Fruit fly (Drosophila melanogaster) whole organism, embryonic: ENCODE results near the gene RabX6.
A peak's percentile ranks its signal among the peaks of the same experiment; 100 is the strongest.

Experiments
- Bgb ChIP-seq: fragments of 200-800 bp; sonication (Bioruptor generic); IDR thresholded peaks from 2 replicates; pipeline ENCODE4 v1.3.6; 2022; ENCODE audit warnings: missing biosample characterization, missing genetic modification characterization; ENCODE audit not compliant: partially characterized antibody
- CG10543 ChIP-seq: fragments of 200-800 bp; sonication (Bioruptor generic); optimal IDR thresholded peaks from 3 replicates; lab custom pipeline; 2017; ENCODE audit warnings: missing biosample characterization, mild to moderate bottlenecking, missing genetic modification characterization, moderate library complexity
- CG11456 ChIP-seq: fragments of 200-800 bp; sonication (Bioruptor generic); IDR thresholded peaks from 3 replicates; pipeline ENCODE4 v1.3.6; 2022; ENCODE audit warnings: missing biosample characterization, missing genetic modification characterization
- CG12155 ChIP-seq: fragments of 200-800 bp; sonication (Bioruptor generic); optimal IDR thresholded peaks from 3 replicates; lab custom pipeline; 2016; ENCODE audit warnings: missing biosample characterization, missing genetic modification characterization
- CG12219 ChIP-seq: fragments of 200-800 bp; sonication (Bioruptor generic); optimal IDR thresholded peaks from 3 replicates; lab custom pipeline; 2018; ENCODE audit warnings: missing biosample characterization, mild to moderate bottlenecking, missing genetic modification characterization
- CG12236 ChIP-seq: fragments of 200-800 bp; sonication (Bioruptor generic); optimal IDR thresholded peaks from 2 replicates; lab custom pipeline; 2016; ENCODE audit warnings: missing biosample characterization, missing genetic modification characterization
- CG1233 ChIP-seq: fragments of 200-800 bp; sonication (Bioruptor generic); optimal IDR thresholded peaks from 4 replicates; lab custom pipeline; 2018; ENCODE audit warnings: missing biosample characterization, mild to moderate bottlenecking, missing genetic modification characterization
- CG12744 ChIP-seq: fragments of 200-800 bp; sonication (Bioruptor generic); optimal IDR thresholded peaks from 2 replicates; lab custom pipeline; 2016; ENCODE audit warnings: missing biosample characterization, missing genetic modification characterization
- CG15514 ChIP-seq: fragments of 200-800 bp; sonication (Bioruptor generic); optimal IDR thresholded peaks from 3 replicates; lab custom pipeline; 2017; ENCODE audit warnings: missing biosample characterization, missing genetic modification characterization, mild to moderate bottlenecking, moderate library complexity, missing genetic modification reagents
- CG1603 ChIP-seq: fragments of 200-800 bp; sonication (Bioruptor generic); optimal IDR thresholded peaks from 2 replicates; lab custom pipeline; 2019; ENCODE audit warnings: missing biosample characterization, mild to moderate bottlenecking, missing genetic modification characterization, moderate library complexity
- CG17359 ChIP-seq: fragments of 200-800 bp; sonication (Bioruptor generic); optimal IDR thresholded peaks from 3 replicates; lab custom pipeline; 2018; ENCODE audit warnings: missing biosample characterization, mild to moderate bottlenecking, missing genetic modification characterization, moderate library complexity
- CG17361 ChIP-seq: fragments of 200-800 bp; sonication (Bioruptor generic); IDR thresholded peaks from 3 replicates; pipeline ENCODE4 v1.3.6; 2022; ENCODE audit warnings: missing biosample characterization, missing genetic modification characterization
- CG2120 ChIP-seq: fragments of 200-800 bp; sonication (Bioruptor generic); optimal IDR thresholded peaks from 3 replicates; lab custom pipeline; 2016; ENCODE audit warnings: missing biosample characterization, missing genetic modification characterization
- CG2199 ChIP-seq: fragments of 200-800 bp; sonication (Bioruptor generic); IDR thresholded peaks from 3 replicates; pipeline ENCODE4 v1.3.6; 2022; ENCODE audit warnings: missing biosample characterization, missing genetic modification characterization
- CG2712 ChIP-seq: fragments of 200-800 bp; optimal IDR thresholded peaks from 3 replicates; lab custom pipeline; 2019; ENCODE audit warnings: missing biosample characterization, mild to moderate bottlenecking, missing genetic modification characterization, moderate library complexity
- CG2875 ChIP-seq: fragments of 200-800 bp; sonication (Bioruptor generic); optimal IDR thresholded peaks from 2 replicates; lab custom pipeline; 2017; ENCODE audit warnings: missing biosample characterization, mild to moderate bottlenecking, missing genetic modification characterization, missing genetic modification reagents
- CG32767 ChIP-seq: fragments of 200-800 bp; sonication (Bioruptor generic); IDR thresholded peaks from 2 replicates; pipeline ENCODE4 v1.3.6; 2022; ENCODE audit warnings: missing biosample characterization, missing genetic modification characterization
- CG4617 ChIP-seq: fragments of 200-800 bp; sonication (Bioruptor generic); optimal IDR thresholded peaks from 3 replicates; lab custom pipeline; 2016; ENCODE audit warnings: missing biosample characterization, missing genetic modification characterization, borderline replicate concordance
- CG7745 ChIP-seq: fragments of 200-800 bp; sonication (Bioruptor generic); optimal IDR thresholded peaks from 2 replicates; lab custom pipeline; 2018; ENCODE audit warnings: missing biosample characterization, mild to moderate bottlenecking, missing genetic modification characterization, moderate library complexity
- CG8388 ChIP-seq: fragments of 200-800 bp; sonication (Bioruptor generic); optimal IDR thresholded peaks from 2 replicates; lab custom pipeline; 2019; ENCODE audit warnings: missing biosample characterization, mild to moderate bottlenecking, missing genetic modification characterization, moderate library complexity
- CG8944 ChIP-seq: fragments of 200-800 bp; sonication (Bioruptor generic); optimal IDR thresholded peaks from 3 replicates; lab custom pipeline; 2016; ENCODE audit warnings: missing biosample characterization, missing genetic modification characterization
- Deaf1 ChIP-seq: fragments of 200-800 bp; optimal IDR thresholded peaks from 3 replicates; lab custom pipeline; 2019; ENCODE audit warnings: missing biosample characterization, mild to moderate bottlenecking, missing genetic modification characterization, moderate library complexity
- Dfd ChIP-seq, 2 experiments: fragments of >200 bp; optimal IDR thresholded peaks; 2 replicates each; lab custom pipeline; 2017; ENCODE audit warnings: missing biosample characterization in 2 of 2, missing genetic modification characterization in 2 of 2
- Dll ChIP-seq: fragments of 200-800 bp; sonication (Bioruptor generic); IDR thresholded peaks from 4 replicates; pipeline ENCODE4 v1.3.6; 2022; ENCODE audit warnings: missing biosample characterization, missing genetic modification characterization; ENCODE audit not compliant: partially characterized antibody
- Doc3 ChIP-seq: fragments of 200-800 bp; sonication (Bioruptor generic); IDR thresholded peaks from 3 replicates; pipeline ENCODE4 v1.3.6; 2022; ENCODE audit warnings: missing biosample characterization, missing genetic modification characterization; ENCODE audit not compliant: partially characterized antibody
- E2f2 ChIP-seq: fragments of 200-800 bp; sonication (Bioruptor generic); IDR thresholded peaks from 2 replicates; pipeline ENCODE4 v1.3.6; 2022; ENCODE audit warnings: missing biosample characterization, missing genetic modification characterization
- Ets65A ChIP-seq: fragments of 200-800 bp; sonication (Bioruptor generic); peaks from one replicate; lab custom pipeline; 2016; ENCODE audit warnings: missing biosample characterization, missing genetic modification characterization
- HLH3B ChIP-seq: fragments of 200-800 bp; sonication (Bioruptor generic); IDR thresholded peaks from 2 replicates; pipeline ENCODE4 v1.3.6; 2022; ENCODE audit warnings: missing biosample characterization, missing genetic modification characterization
- Hmr ChIP-seq: fragments of 200-800 bp; sonication (Bioruptor generic); optimal IDR thresholded peaks from 3 replicates; lab custom pipeline; 2017; ENCODE audit warnings: mild to moderate bottlenecking, missing biosample characterization, missing genetic modification reagents, missing genetic modification characterization
- Optix ChIP-seq: fragments of 200-800 bp; sonication (Bioruptor generic); IDR thresholded peaks from 3 replicates; pipeline ENCODE4 v1.3.6; 2022; ENCODE audit warnings: missing biosample characterization, missing genetic modification characterization
- Rx ChIP-seq: fragments of 200-800 bp; sonication (Bioruptor generic); IDR thresholded peaks from 2 replicates; pipeline ENCODE4 v1.3.6; 2022; ENCODE audit warnings: missing biosample characterization, missing genetic modification characterization
- Taf1 ChIP-seq: fragments of 200-800 bp; sonication (Bioruptor generic); IDR thresholded peaks from 2 replicates; pipeline ENCODE4 v1.3.6; 2022; ENCODE audit warnings: missing biosample characterization, missing genetic modification characterization
- Usf ChIP-seq: fragments of 200-800 bp; sonication (Bioruptor generic); optimal IDR thresholded peaks from 2 replicates; lab custom pipeline; 2017; ENCODE audit warnings: missing genotype, missing biosample characterization, missing genetic modification characterization
- YL-1 ChIP-seq: fragments of 200-800 bp; sonication (Bioruptor generic); optimal IDR thresholded peaks from 3 replicates; lab custom pipeline; 2017; ENCODE audit warnings: missing biosample characterization, mild to moderate bottlenecking, missing genetic modification characterization
- al ChIP-seq: fragments of 200-800 bp; sonication (Bioruptor generic); IDR thresholded peaks from 2 replicates; pipeline ENCODE4 v1.3.6; 2022; ENCODE audit warnings: missing biosample characterization, missing genetic modification characterization
- bcd ChIP-seq: fragments of 200-800 bp; sonication (Bioruptor generic); optimal IDR thresholded peaks from 2 replicates; lab custom pipeline; 2017; ENCODE audit warnings: missing biosample characterization, mild to moderate bottlenecking, missing genetic modification characterization
- croc ChIP-seq: fragments of 200-800 bp; sonication (Bioruptor generic); conservative IDR thresholded peaks from 3 replicates; pipeline ENCODE4 v1.3.6; 2022; ENCODE audit warnings: missing biosample characterization, missing genetic modification characterization
- crol ChIP-seq: fragments of 200-800 bp; sonication (Bioruptor generic); IDR thresholded peaks from 2 replicates; pipeline ENCODE4 v1.3.6; 2022; ENCODE audit warnings: missing biosample characterization, missing genetic modification characterization
- dati ChIP-seq: fragments of 200-800 bp; sonication (Bioruptor generic); IDR thresholded peaks from 2 replicates; pipeline ENCODE4 v1.3.6; 2022; ENCODE audit warnings: missing biosample characterization, missing genetic modification characterization
- disco-r ChIP-seq: fragments of 200-800 bp; sonication (Bioruptor generic); optimal IDR thresholded peaks from 2 replicates; lab custom pipeline; 2016; ENCODE audit warnings: missing biosample characterization, missing genetic modification characterization
- ewg ChIP-seq: fragments of 200-800 bp; sonication (Bioruptor generic); optimal IDR thresholded peaks from 3 replicates; lab custom pipeline; 2017; ENCODE audit warnings: mild to moderate bottlenecking, missing biosample characterization, missing genetic modification reagents, missing genetic modification characterization
- kah ChIP-seq: fragments of 200-800 bp; sonication (Bioruptor generic); optimal IDR thresholded peaks from 2 replicates; lab custom pipeline; 2018; ENCODE audit warnings: missing biosample characterization, mild to moderate bottlenecking, missing genetic modification characterization
- lov ChIP-seq, 2 experiments: fragments of 200-800 bp in 1 of 2; fragments of >200 bp in 1 of 2; sonication (Bioruptor generic) in 1 of 2; IDR thresholded peaks in 1 of 2; optimal IDR thresholded peaks in 1 of 2; 2 replicates in 1 of 2; 3 replicates in 1 of 2; pipeline versions ENCODE4 v1.3.6 to Lab custom; 2017 to 2022; ENCODE audit warnings: missing biosample characterization in 1 of 2, missing genetic modification characterization in 1 of 2
- pros ChIP-seq: fragments of 200-800 bp; sonication (Bioruptor generic); optimal IDR thresholded peaks from 3 replicates; lab custom pipeline; 2019; ENCODE audit warnings: missing biosample characterization, mild to moderate bottlenecking, missing genetic modification characterization, moderate library complexity
- salm ChIP-seq: fragments of 200-800 bp; sonication (Bioruptor generic); optimal IDR thresholded peaks from 2 replicates; lab custom pipeline; 2018; ENCODE audit warnings: missing biosample characterization, mild to moderate bottlenecking, missing genetic modification characterization
- so ChIP-seq: fragments of 200-800 bp; sonication (Bioruptor generic); IDR thresholded peaks from 3 replicates; pipeline ENCODE4 v1.3.6; 2022; ENCODE audit warnings: missing biosample characterization, missing genetic modification characterization
- tin ChIP-seq: fragments of 200-800 bp; sonication (Bioruptor generic); optimal IDR thresholded peaks from 3 replicates; lab custom pipeline; 2016; ENCODE audit warnings: missing biosample characterization, missing genetic modification characterization
- tna ChIP-seq: fragments of 200-800 bp; sonication (Bioruptor generic); IDR thresholded peaks from 2 replicates; pipeline ENCODE4 v1.3.6; 2022; ENCODE audit warnings: missing biosample characterization, missing genetic modification characterization; ENCODE audit not compliant: partially characterized antibody
- vfl ChIP-seq: fragments of 200-800 bp; sonication (Bioruptor generic); optimal IDR thresholded peaks from 2 replicates; lab custom pipeline; 2016; ENCODE audit warnings: missing biosample characterization, missing genetic modification characterization

The RabX6 gene

dm6 chr3L:642146-642864 is 48.0 kb upstream of the RabX6 start (continued):
- TF ChIP-seq CG8944 (GFP tag; lab: Kevin White, UChicago) = no peak
- no peak for TF ChIP-seq Doc3 (GFP tag; lab: Robert Waterston, UW)
- TF ChIP-seq CG8388 = peak; percentile 76
- TF ChIP-seq lov (optimal IDR thresholded peaks at IDR 0.05; lab: Kevin White, UChicago) = no peak
- TF ChIP-seq lov (GFP tag; IDR thresholded peaks at IDR 0.05; lab: Robert Waterston, UW) = 0 out of 3 replicates have a peak, but pooled peaks have one; percentile 20
- TF ChIP-seq CG12155 (GFP tag; lab: Kevin White, UChicago) = peak; percentile 29
- TF ChIP-seq CG1233 (GFP tag; lab: Kevin White, UChicago) = peak; percentile 42
- no peak for TF ChIP-seq CG15514 (GFP tag; lab: Kevin White, UChicago)
- TF ChIP-seq CG4617 = no peak
- TF ChIP-seq CG17361 (GFP tag; lab: Robert Waterston, UW) = peak; percentile 76
- peak; percentile 11; the same call in 1 of the 2 replicates for TF ChIP-seq al (GFP tag; lab: Robert Waterston, UW)
- no peak for TF ChIP-seq CG7745 (tag; lab: Kevin White, UChicago)
- no peak for TF ChIP-seq pros (GFP tag; lab: Kevin White, UChicago)
- TF ChIP-seq CG32767 (GFP tag; lab: Robert Waterston, UW) = no peak
- TF ChIP-seq CG2120 (GFP tag; lab: Kevin White, UChicago) = peak; percentile 35
- no peak for TF ChIP-seq dati (GFP tag; lab: Robert Waterston, UW)
- TF ChIP-seq E2f2 (GFP tag; lab: Robert Waterston, UW) = peak; percentile 14; the same call in 1 of the 2 replicates
- TF ChIP-seq tna (GFP tag; lab: Robert Waterston, UW) = no peak
- peak; percentile 53 for TF ChIP-seq ewg (GFP tag; lab: Kevin White, UChicago)
- TF ChIP-seq croc (GFP tag; lab: Robert Waterston, UW) = peak; percentile 34; the same call in 1 of the 3 replicates
- peak; percentile 40 for TF ChIP-seq kah (GFP tag; lab: Kevin White, UChicago)
- no peak for TF ChIP-seq YL-1 (GFP tag; lab: Kevin White, UChicago)
- peak; percentile 26 for TF ChIP-seq salm (tag; lab: Kevin White, UChicago)
- TF ChIP-seq CG17359 (tag; lab: Kevin White, UChicago) = peak; percentile 45
- no peak for TF ChIP-seq CG12219 (GFP tag; lab: Kevin White, UChicago)
- TF ChIP-seq Hmr = no peak
- no peak for TF ChIP-seq Taf1 (GFP tag; lab: Robert Waterston, UW)
- no peak for TF ChIP-seq Dll (GFP tag; lab: Robert Waterston, UW)
- peak; percentile 48 for TF ChIP-seq bcd (GFP tag; lab: Kevin White, UChicago)
- peak; percentile 51 for TF ChIP-seq CG2875 (GFP tag; lab: Kevin White, UChicago)
- TF ChIP-seq CG2199 = peak; percentile 7; the same call in 1 of the 3 replicates
- no peak for TF ChIP-seq Deaf1
- TF ChIP-seq disco-r = no peak
- TF ChIP-seq Optix = no peak
- no peak for TF ChIP-seq Dfd (GFP tag; optimal IDR thresholded peaks at IDR 0.05; lab: Kevin White, UChicago)
- no peak for TF ChIP-seq CG11456 (GFP tag; lab: Robert Waterston, UW)
- no peak for TF ChIP-seq CG10543 (GFP tag; lab: Kevin White, UChicago)
- peak; percentile 84 for TF ChIP-seq Ets65A (GFP tag; lab: Kevin White, UChicago)
- peak; percentile 48; the same call in 1 of the 3 replicates for TF ChIP-seq so (GFP tag; lab: Robert Waterston, UW)
- no peak for TF ChIP-seq CG12744 (GFP tag; lab: Kevin White, UChicago)
- no peak for TF ChIP-seq Bgb (GFP tag; lab: Robert Waterston, UW)
- no peak for TF ChIP-seq CG1603 (tag; lab: Kevin White, UChicago)
- TF ChIP-seq HLH3B (GFP tag; lab: Robert Waterston, UW) = peak; percentile 5; the same call in 1 of the 2 replicates
- peak; percentile 79 for TF ChIP-seq CG2712
- no peak for TF ChIP-seq CG12236 (GFP tag; lab: Kevin White, UChicago)
- no peak for TF ChIP-seq Rx (GFP tag; lab: Robert Waterston, UW)
- TF ChIP-seq tin = peak; percentile 12
- peak; percentile 3 for TF ChIP-seq Usf (GFP tag; lab: Kevin White, UChicago)
- no peak for TF ChIP-seq crol (GFP tag; lab: Robert Waterston, UW)
- TF ChIP-seq vfl (GFP tag; lab: Kevin White, UChicago) = no peak
